Fruit fly (Drosophila melanogaster) ovary, adult (tissue): ENCODE measurements around the gene CG12379.

Source experiments
- CG17801 ChIP-seq: fragments of 200-800 bp; optimal IDR thresholded peaks from 2 replicates; lab custom pipeline; 2019; ENCODE audit warnings: missing biosample characterization, mild to moderate bottlenecking, missing genetic modification characterization, moderate library complexity; ENCODE audit not compliant: partially characterized antibody

Gene CG12379

DNA sequence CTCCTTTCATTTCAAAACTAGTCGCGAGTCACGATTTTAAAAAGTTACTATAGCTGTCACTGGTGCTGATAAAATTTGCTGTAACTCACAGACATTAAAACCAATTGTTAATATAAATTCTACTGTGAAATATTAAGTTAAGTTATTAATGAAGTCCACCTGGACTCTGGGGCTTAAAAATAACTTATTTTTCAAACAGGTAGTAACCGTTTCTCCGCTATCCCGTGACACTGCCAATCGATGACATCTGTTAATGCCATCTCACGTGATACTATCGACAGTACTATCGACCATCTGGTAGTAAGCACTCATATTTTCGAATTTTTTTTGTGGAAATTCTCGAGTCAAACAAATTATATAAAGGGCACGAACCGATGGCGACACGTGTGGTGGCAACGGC, at the start of gene CG12379, which contains the start of gene MagR:
TSS of gene CG12379 (minus strand) at position 2 of the 400 bp plus-strand sequence.
TSS of gene MagR (plus strand) at position 276 of the 400 bp plus-strand sequence.
- peak; percentile 66 for TF ChIP-seq CG17801 (GFP tag; lab: Kevin White, UChicago)

DNA sequence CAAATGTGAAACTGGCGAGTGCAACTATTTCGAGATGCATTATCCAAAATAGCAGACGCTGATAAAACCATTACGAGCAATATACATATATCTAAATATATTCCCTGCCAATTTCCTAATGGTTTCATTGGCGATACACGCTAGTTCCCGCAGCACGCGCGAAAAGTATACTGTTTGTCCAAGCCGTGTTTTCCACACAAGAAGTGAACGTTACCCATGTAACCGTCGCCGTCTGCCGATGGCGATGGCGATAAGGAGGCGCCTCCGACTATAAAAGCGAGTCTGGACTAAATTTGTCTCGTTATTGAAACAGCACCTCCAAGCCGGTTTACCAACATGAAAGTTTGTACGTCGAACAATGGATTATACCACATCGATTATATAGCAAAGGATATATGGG, 45.0 kb upstream of the CG12379 start, which contains the start of gene CG43673:
TSS of gene CG43673 (plus strand) at position 301 of the 400 bp plus-strand sequence.
- no peak for TF ChIP-seq CG17801 (GFP tag; lab: Kevin White, UChicago)

DNA sequence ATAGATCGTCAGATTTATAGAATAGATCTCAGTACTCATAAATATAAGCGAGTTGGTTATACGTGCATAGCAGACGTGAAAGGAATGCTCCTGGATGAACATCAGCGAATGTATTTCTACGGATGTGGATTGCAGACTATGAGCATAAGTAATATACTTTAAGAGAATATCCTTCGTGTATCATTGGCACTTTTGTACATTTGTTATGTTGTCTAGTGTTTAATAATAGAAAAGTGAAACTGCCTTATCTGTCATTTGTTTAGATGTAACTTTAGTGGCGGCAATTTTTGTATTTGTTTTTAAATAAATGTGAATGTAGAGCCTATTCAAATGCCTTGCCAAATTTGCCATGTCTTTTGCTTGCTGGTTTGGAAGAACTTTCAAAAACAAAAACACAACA, 38.9 kb upstream of the CG12379 start, which contains the start of gene CG43672:
TSS of gene CG43672 (plus strand) at position 301 of the 400 bp plus-strand sequence.
- no peak for TF ChIP-seq CG17801 (GFP tag; lab: Kevin White, UChicago)

DNA sequence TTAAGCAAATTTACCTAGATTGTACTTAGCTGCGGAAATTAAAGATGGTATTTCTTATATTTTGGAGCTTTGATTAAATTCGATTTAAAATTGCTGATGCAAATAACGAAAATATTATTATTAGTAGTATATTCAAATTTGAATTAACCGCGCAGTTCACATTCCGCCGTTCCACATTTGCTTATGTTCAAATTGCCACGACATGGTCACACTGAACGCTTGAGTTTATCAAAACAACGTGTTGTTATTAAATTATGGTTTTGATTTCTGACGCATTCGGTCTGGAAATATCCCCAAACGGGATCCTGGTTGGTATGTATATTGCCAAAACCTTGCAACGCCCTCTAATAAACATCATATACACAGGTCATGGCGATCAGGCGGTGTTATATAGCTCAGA, 35.7 kb upstream of the CG12379 start, which contains the start of gene CG33172:
TSS of gene CG33172 (plus strand) at position 208 of the 400 bp plus-strand sequence.
- TF ChIP-seq CG17801 (GFP tag; lab: Kevin White, UChicago): no peak

DNA sequence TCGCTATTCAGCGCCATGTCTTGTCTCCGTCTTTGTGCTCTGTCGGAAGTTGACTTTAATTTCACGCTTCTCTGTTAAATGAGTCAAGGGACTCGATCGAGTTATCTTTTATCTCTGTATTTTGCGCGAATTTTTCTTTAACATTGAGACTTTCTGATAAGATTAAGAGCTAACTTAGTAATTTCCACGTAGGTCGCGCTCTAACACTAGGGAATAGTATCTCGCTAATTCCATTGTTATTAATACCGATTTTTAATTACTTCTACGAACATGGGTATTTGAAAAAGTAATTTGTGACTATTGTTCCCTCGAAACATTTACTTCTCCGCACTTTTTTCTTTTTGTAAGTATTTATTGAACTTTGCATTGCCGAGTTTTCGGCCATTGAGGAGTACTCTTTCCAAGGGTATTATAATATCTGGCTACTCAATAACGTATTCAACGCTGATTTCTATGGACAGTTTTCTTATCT, 32.6 kb upstream of the CG12379 start, which contains the start of gene CG8952:
TSS of gene CG8952 (minus strand) at position 51 of the 472 bp plus-strand sequence.
- TF ChIP-seq CG17801 (GFP tag; lab: Kevin White, UChicago): no peak

DNA sequence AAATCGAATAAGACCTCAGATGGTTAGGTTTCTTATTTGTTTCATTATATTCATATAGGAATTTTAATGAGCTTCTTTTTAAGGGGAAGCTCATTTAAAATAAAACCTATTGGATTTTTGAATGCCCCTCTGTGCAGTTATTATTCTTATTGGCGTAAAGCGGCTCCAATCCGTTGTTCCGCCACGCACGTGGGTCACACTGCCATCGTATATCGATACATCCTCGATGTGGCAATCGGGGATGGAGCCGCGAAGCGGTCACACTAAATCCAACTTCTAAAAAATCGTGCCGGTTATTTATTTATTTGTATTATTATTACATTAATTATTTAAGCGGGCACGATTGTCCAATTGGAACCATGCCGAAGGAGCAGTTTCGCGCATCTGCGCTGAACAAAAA, 28.9 kb upstream of the CG12379 start, which contains the start of gene Polr3A:
TSS of gene Polr3A (plus strand) at position 234 of the 400 bp plus-strand sequence.
- TF ChIP-seq CG17801 (GFP tag; lab: Kevin White, UChicago): no peak

DNA sequence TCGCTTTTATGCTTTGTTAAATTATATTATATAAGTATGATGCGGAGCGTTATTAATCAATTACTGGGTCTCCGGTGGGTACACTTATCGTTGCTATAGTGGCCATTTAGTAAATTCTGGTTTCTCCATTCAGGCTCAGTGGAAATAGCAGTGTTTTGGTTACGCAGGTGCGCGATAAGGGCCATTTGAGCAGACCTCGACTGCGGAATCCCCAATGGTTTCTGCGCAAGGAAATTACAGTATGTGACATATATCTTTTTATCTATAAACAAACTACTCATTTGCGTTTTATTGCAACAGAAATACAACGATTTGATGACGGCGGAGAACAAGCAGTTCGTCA, 27.5 kb upstream of the CG12379 start:
- no peak for TF ChIP-seq CG17801 (GFP tag; lab: Kevin White, UChicago)

DNA sequence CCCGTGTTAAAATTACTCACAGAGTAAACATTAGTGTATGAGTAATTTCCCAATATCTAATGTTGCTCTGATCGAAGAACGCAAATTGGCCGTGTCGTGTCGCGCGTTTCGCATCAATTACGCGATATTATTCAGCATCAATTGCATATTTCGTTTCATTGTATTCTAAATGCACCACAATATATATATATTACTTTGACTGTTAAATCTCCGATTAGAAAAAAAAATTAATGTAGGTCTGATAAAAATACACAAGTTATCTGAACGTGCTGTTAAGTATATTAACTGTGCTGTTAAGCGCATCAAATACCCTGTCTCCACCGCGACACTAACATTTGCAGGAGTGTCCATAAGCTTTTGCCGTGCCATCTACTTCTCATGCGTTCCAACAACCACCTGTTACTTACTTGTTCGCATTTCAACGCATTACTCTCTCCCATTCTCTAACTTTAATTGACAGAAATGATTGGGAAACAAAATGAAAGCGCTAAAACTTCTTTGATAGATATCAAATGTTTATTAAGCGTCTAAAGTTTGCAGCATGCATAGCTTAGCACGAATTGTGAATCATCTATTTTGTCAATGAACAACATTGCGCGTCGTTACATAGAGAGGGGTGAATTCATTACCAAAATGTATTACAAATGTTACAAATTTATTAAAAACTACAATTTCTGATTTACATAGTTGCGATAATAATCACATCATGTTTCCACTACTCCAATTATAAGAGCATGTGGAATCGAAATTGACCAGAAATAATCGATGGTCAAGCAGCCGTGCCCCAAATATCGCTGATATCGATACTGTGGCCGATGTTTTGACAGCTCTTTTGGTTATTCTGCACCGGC, 26.9 kb upstream of the CG12379 start, which contains the start of the genes Graf and mRpL3:
TSS of gene Graf (minus strand) at position 287 of the 851 bp plus-strand sequence.
TSS of gene mRpL3 (plus strand) at position 802 of the 851 bp plus-strand sequence.
- no peak for TF ChIP-seq CG17801 (GFP tag; lab: Kevin White, UChicago)

DNA sequence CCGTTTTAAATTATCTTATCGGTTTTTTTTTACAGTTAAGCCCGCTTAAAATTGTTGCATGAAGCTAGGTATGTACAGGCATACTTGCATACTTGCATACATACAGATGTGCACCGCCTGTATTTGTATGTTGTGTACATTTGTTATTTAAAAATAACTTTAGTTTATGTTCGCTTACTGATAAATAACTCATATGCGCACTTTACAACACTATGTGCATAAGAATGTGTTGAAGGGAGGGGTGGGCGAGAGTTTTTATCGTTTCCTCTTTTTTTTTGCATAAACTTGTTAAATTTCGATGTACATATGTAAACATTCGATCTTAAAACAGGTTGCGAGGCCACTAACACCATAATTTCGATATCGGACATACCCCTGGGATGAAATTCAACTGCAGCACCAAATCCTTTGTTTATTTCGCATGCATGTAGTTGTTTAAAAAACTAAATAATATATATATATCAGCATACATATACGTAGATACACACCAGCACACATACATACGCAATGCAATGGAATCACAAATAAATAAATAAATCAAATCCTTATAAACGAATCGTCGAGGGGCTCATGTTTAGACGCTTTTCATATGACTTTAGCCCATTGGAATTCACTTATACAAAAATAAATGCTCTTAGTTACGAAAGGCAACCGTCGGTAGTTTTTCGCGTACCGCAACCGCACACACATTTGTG, 26.1 kb upstream of the CG12379 start:
- peak; percentile 1 for TF ChIP-seq CG17801 (GFP tag; lab: Kevin White, UChicago)

DNA sequence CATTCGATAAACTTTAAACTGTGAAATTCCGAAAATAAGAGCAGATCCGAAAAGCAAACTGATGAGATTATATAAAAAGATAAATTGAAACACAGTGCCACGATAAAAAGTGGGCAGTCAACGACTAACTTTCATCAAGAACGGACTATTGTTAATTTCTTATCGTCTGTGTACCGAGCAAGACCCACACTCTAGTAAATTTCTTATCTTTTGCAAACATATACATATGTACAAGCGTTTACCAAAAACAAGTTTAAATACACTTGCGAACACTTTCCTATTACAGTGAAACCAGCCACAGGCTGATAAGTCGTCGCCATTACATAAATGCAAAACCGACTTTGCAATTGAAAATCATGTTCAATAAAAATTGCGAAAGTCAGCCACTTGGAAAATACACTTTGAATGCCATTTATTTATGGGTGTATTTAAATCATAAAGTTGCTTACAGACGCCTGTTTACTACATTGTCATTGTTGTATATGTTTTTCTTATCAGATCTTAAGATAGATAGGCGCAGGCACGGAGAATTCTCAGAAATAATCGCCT, 25.0 kb upstream of the CG12379 start:
- TF ChIP-seq CG17801 (GFP tag; lab: Kevin White, UChicago): no peak

DNA sequence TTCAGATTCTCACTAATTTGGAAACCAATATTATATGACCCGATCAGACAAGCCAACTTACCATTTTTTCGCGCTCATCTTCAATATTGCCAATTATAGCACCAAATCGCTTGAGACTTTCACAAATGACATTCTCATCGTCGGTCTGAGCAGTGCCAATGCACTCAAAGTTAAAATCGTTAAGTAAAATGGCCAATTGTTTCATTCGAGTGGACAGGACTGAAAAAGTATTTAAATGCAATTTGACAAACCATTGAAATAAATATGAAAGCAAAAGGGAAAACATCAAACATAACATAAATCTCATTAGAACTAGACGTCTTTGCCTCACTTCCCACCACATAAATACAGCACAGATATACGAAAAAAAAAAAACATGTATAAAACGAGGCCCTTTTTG, 22.2 kb upstream of the CG12379 start, which contains the start of gene CG8260:
TSS of gene CG8260 (plus strand) at position 301 of the 400 bp plus-strand sequence.
- TF ChIP-seq CG17801 (GFP tag; lab: Kevin White, UChicago): no peak

DNA sequence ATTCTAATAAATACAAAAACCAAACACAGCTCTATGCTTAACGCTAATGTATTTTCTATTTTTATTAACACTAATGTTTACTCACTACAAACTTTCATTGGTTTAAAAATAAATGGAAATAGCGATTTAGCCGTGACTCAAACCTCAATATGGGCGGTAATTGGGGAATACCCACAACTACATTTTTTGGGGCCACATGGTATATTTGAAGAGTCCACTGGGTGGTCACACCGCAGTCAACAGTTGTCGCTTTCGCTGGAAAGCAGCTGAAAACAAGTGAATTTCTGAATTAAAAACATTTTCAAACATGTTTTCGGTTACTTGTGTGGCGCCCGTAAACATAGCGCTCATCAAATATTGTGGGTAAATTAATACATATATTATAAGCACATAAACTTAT, 15.1 kb upstream of the CG12379 start, which contains the start of gene Mvd:
TSS of gene Mvd (plus strand) at position 222 of the 400 bp plus-strand sequence.
- peak; percentile 52 for TF ChIP-seq CG17801 (GFP tag; lab: Kevin White, UChicago)

DNA sequence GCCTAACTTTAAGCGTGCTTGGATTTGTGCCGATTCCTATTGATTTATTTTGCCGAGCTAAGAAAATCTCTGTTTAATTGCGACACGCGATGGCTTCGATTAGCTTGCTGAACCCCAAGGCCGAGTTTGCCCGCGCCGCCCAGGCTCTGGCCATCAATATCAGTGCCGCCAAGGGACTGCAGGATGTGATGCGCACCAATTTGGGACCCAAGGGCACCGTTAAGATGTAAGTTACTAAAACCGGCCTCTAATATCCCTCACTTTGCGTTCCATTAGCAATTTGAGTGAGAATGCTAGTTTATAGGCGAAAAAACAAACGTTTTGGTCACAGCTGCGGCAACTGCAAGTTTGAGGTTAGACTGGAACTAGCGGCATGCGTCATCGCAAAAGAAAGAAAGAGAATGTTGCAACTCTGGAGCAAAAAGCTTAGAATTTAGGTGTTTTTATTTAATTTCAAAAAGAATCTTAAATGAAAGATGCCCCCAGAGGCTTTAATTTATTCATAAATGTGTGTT, 12.9 kb upstream of the CG12379 start:
- no peak for TF ChIP-seq CG17801 (GFP tag; lab: Kevin White, UChicago)
